Worm (Caenorhabditis elegans) whole organism, mixed stage, embryonic: ENCODE results near the gene phat-5.

Experiments
- elt-1 ChIP-seq: sonication (generic microtip); optimal IDR thresholded peaks from 2 replicates; lab custom pipeline; 2017; ENCODE audit warnings: missing genetic modification characterization, mild to moderate bottlenecking, missing compliant biosample characterization, antibody characterized with exemption, moderate library complexity, borderline replicate concordance; ENCODE audit not compliant: insufficient read depth
- lin-13 ChIP-seq: fragments of 150-350 bp; optimal IDR thresholded peaks from 2 replicates; lab custom pipeline; 2014; ENCODE audit warnings: missing biosample characterization, missing genetic modification characterization
- lin-32 ChIP-seq: fragments of 200-800 bp; sonication (Bioruptor generic); optimal IDR thresholded peaks from 2 replicates; lab custom pipeline; 2018; ENCODE audit warnings: mild to moderate bottlenecking, missing genetic modification characterization, missing compliant biosample characterization
- nhr-237 ChIP-seq: fragments of 150-350 bp; optimal IDR thresholded peaks from 2 replicates; lab custom pipeline; 2014; ENCODE audit warnings: missing biosample characterization, missing genetic modification characterization
- nhr-28 ChIP-seq: fragments of 150-350 bp; optimal IDR thresholded peaks from 2 replicates; lab custom pipeline; 2014; ENCODE audit warnings: missing biosample characterization, missing genetic modification characterization
- nhr-76 ChIP-seq: sonication (generic microtip); optimal IDR thresholded peaks from 2 replicates; lab custom pipeline; 2017; ENCODE audit warnings: missing biosample characterization, missing genetic modification characterization
- snpc-4 ChIP-seq: fragments of 150-350 bp; optimal IDR thresholded peaks from 2 replicates; lab custom pipeline; 2014; ENCODE audit warnings: missing biosample characterization, missing genetic modification characterization
- unc-120 ChIP-seq: sonication (generic microtip); optimal IDR thresholded peaks from 2 replicates; lab custom pipeline; 2017; ENCODE audit warnings: missing genetic modification characterization, missing compliant biosample characterization; ENCODE audit not compliant: poor library complexity, severe bottlenecking
- unc-39 ChIP-seq: fragments of 150-350 bp; optimal IDR thresholded peaks from 2 replicates; lab custom pipeline; 2014; ENCODE audit warnings: missing biosample characterization, missing genetic modification characterization
- unc-62 ChIP-seq: fragments of 150-350 bp; optimal IDR thresholded peaks from 2 replicates; lab custom pipeline; 2014; ENCODE audit warnings: missing biosample characterization, missing genetic modification reagents, missing genetic modification characterization
- ztf-11 ChIP-seq: fragments of 150-350 bp; optimal IDR thresholded peaks from 2 replicates; lab custom pipeline; 2014; ENCODE audit warnings: missing biosample characterization, missing genetic modification characterization

ce11 chrV:4122415-4122814, at the start of gene phat-5:
- TF ChIP-seq nhr-76 (tag; lab: Kevin White, UChicago) (no peak), unc-120 (tag; lab: Kevin White, UChicago) (no peak), snpc-4 (tag; lab: Kevin White, UChicago) (no peak), ztf-11 (tag; lab: Kevin White, UChicago) (no peak), lin-32 (GFP tag; lab: Kevin White, UChicago) (no peak), nhr-237 (tag; lab: Kevin White, UChicago) (no peak), lin-13 (tag; lab: Kevin White, UChicago) (no peak), unc-62 (GFP tag; lab: Kevin White, UChicago) (no peak), nhr-28 (no peak), unc-39 (tag; lab: Kevin White, UChicago) (no peak), elt-1 (tag; lab: Kevin White, UChicago) (no peak)
